Fruit fly (Drosophila melanogaster) whole organism, pupa: ENCODE measurements around the gene Aasdh.

Source experiments
- CG10348 ChIP-seq: fragments of 200-800 bp; sonication (Bioruptor generic); IDR thresholded peaks from 2 replicates; pipeline ENCODE4 v1.3.6; 2022; ENCODE audit warnings: missing biosample characterization, missing genetic modification characterization
- CG12605 ChIP-seq: fragments of 200-800 bp; sonication (Bioruptor generic); IDR thresholded peaks from 2 replicates; pipeline ENCODE4 v1.3.6; 2022; ENCODE audit warnings: missing biosample characterization, missing genetic modification characterization
- CG13204 ChIP-seq: fragments of 200-800 bp; sonication (Bioruptor generic); optimal IDR thresholded peaks from 2 replicates; lab custom pipeline; 2018; ENCODE audit warnings: missing biosample characterization, mild to moderate bottlenecking, missing genetic modification characterization, moderate library complexity
- CG14655 ChIP-seq: fragments of 200-800 bp; sonication (Bioruptor generic); optimal IDR thresholded peaks from 3 replicates; lab custom pipeline; 2017; ENCODE audit warnings: mild to moderate bottlenecking, missing biosample characterization, missing genetic modification reagents, missing genetic modification characterization
- CG15710 ChIP-seq: fragments of 200-800 bp; sonication (Bioruptor generic); optimal IDR thresholded peaks from 2 replicates; lab custom pipeline; 2018; ENCODE audit warnings: missing biosample characterization, mild to moderate bottlenecking, missing genetic modification characterization, moderate library complexity
- CG17806 ChIP-seq: fragments of 200-800 bp; sonication (Bioruptor generic); optimal IDR thresholded peaks from 2 replicates; lab custom pipeline; 2018; ENCODE audit warnings: missing biosample characterization, mild to moderate bottlenecking, missing genetic modification characterization, moderate library complexity
- CG32121 ChIP-seq: fragments of 200-800 bp; sonication (Bioruptor generic); IDR thresholded peaks from 2 replicates; pipeline ENCODE4 v1.3.6; 2022; ENCODE audit warnings: missing biosample characterization, missing genetic modification characterization
- CG34367 ChIP-seq: fragments of 200-800 bp; sonication (Bioruptor generic); optimal IDR thresholded peaks from 2 replicates; lab custom pipeline; 2018; ENCODE audit warnings: missing biosample characterization, mild to moderate bottlenecking, missing genetic modification characterization
- CG4496 ChIP-seq: fragments of 200-800 bp; sonication (Bioruptor generic); IDR thresholded peaks from 3 replicates; pipeline ENCODE4 v1.3.6; 2022; ENCODE audit warnings: missing biosample characterization, missing genetic modification characterization
- CG8159 ChIP-seq: fragments of 200-800 bp; sonication (Bioruptor generic); optimal IDR thresholded peaks from 3 replicates; lab custom pipeline; 2018; ENCODE audit warnings: missing biosample characterization, mild to moderate bottlenecking, missing genetic modification characterization, moderate library complexity
- CG8301 ChIP-seq: fragments of 200-800 bp; sonication (Bioruptor generic); optimal IDR thresholded peaks from 2 replicates; lab custom pipeline; 2018; ENCODE audit warnings: missing biosample characterization, mild to moderate bottlenecking, missing genetic modification characterization
- CG9948 ChIP-seq: fragments of 200-800 bp; sonication (Bioruptor generic); optimal IDR thresholded peaks from 2 replicates; lab custom pipeline; 2018; ENCODE audit warnings: missing biosample characterization, mild to moderate bottlenecking, missing genetic modification characterization, moderate library complexity
- D1 ChIP-seq: fragments of 200-800 bp; sonication (Bioruptor generic); optimal IDR thresholded peaks from 2 replicates; lab custom pipeline; 2018; ENCODE audit warnings: missing biosample characterization, mild to moderate bottlenecking, missing genetic modification characterization, moderate library complexity
- EcR ChIP-seq: fragments of 200-800 bp; sonication (Bioruptor generic); optimal IDR thresholded peaks from 3 replicates; lab custom pipeline; 2019; ENCODE audit warnings: missing biosample characterization, missing genetic modification characterization, mild to moderate bottlenecking, moderate library complexity, missing genetic modification reagents
- Ets98B ChIP-seq: fragments of 200-800 bp; sonication (Bioruptor generic); IDR thresholded peaks from 2 replicates; pipeline ENCODE4 v1.3.6; 2022; ENCODE audit warnings: missing biosample characterization, missing genetic modification characterization
- Pif1A ChIP-seq: fragments of 200-800 bp; sonication (Bioruptor generic); optimal IDR thresholded peaks from 3 replicates; lab custom pipeline; 2016; ENCODE audit warnings: missing biosample characterization, missing genetic modification characterization
- Pif1B ChIP-seq: fragments of 200-800 bp; sonication (Bioruptor generic); optimal IDR thresholded peaks from 3 replicates; lab custom pipeline; 2016; ENCODE audit warnings: missing biosample characterization, missing genetic modification characterization
- Snoo ChIP-seq: fragments of 200-800 bp; sonication (Bioruptor generic); optimal IDR thresholded peaks from 3 replicates; lab custom pipeline; 2017; ENCODE audit warnings: missing biosample characterization, mild to moderate bottlenecking, missing genetic modification characterization, inconsistent platforms
- fd96Ca ChIP-seq: fragments of 200-800 bp; sonication (Bioruptor generic); IDR thresholded peaks from 3 replicates; pipeline ENCODE4 v1.3.6; 2022; ENCODE audit warnings: missing biosample characterization, missing genetic modification characterization
- gl ChIP-seq: fragments of 200-800 bp; sonication (Bioruptor generic); optimal IDR thresholded peaks from 2 replicates; lab custom pipeline; 2018; ENCODE audit warnings: missing biosample characterization, mild to moderate bottlenecking, missing genetic modification characterization
- rn ChIP-seq: fragments of 200-800 bp; sonication (Bioruptor generic); IDR thresholded peaks from 2 replicates; pipeline ENCODE4 v1.3.6; 2022; ENCODE audit warnings: missing biosample characterization, missing genetic modification characterization

Aasdh gene

DNA sequence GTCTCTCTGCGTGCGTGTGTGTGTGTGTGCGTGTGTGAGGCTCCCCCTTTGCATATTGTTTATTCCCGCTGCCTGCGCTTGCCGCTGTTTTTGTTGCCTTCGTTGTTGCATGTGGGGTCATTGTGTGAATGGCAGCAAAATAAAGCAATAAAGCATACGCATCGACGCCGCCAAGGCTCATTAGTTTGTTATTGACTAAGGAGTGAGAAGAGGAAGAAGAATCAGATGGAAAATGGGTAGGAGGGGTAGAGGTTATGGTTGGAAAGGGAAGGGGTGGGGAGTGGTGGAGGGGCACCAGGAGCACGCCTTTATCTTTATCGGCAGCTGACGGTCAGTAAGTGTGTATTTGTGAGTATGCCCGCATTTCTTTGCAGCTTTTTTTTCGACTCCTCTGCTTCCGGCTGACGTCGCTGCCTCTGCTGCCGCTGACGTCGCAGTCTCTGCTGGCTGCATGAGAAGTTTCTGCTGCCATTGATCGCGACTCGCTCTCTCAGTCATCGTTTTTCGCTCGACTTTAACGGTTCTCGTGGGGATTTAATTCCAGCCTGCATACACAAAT, 29.9 kb downstream of the Aasdh start:
- TF ChIP-seq CG4496 (GFP tag; lab: Robert Waterston, UW) = peak; percentile 43; the same call in 1 of the 3 replicates
- peak; percentile 58 for TF ChIP-seq gl
- no peak for TF ChIP-seq CG9948 (tag; lab: Kevin White, UChicago)
- TF ChIP-seq CG13204 (GFP tag; lab: Kevin White, UChicago) = peak; percentile 75
- TF ChIP-seq Snoo (tag; lab: Kevin White, UChicago) = no peak
- TF ChIP-seq CG14655 = peak; percentile 1
- TF ChIP-seq EcR (GFP tag; lab: Kevin White, UChicago) = peak; percentile 94
- peak; percentile 28 for TF ChIP-seq CG15710
- TF ChIP-seq CG12605 (GFP tag; lab: Robert Waterston, UW) = 0 out of 2 replicates have a peak, but pooled peaks have one; percentile 18

DNA sequence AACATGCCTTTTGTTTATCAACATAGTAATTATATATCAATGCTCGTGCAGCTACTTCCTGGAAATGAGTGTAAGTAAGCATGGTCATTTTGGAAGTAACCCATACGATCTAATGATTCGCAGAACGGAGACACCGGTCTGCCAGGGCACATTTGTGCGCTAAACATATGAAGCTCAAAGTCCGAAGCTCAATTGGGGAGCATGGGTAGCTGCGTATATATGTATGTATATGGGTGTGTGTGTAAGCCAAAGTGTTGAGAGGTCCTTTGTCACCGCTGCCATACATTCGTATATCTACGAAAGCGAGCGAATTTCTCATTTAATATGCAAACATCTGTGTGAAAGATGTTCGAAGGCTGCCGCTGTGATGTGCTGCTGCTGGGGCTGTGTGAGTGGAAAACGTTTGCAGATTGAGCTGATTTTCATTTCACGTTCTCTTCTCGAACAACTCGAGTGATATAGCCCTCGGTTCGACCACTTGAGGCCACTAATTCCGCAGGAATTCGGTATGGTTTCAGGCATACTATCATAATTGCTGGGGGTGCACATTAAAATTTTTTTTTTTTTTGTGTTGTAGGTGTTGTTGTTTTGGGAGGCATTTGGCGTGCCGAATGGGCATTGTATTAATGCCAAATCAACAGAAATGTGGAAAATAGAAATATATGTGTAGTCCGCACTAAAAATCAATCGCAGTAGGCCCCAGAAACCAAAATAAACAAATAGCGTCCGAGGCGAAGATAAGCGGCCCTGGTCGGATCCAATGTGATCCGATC, 31.1 kb downstream of the Aasdh start:
- no peak for TF ChIP-seq fd96Ca (GFP tag; lab: Robert Waterston, UW)
- peak; percentile 44 for TF ChIP-seq gl
- no peak for TF ChIP-seq EcR (GFP tag; lab: Kevin White, UChicago)
- TF ChIP-seq Snoo (tag; lab: Kevin White, UChicago) = no peak
- TF ChIP-seq CG13204 (GFP tag; lab: Kevin White, UChicago) = peak; percentile 18
- TF ChIP-seq, all 21 proteins: peak for 2

DNA sequence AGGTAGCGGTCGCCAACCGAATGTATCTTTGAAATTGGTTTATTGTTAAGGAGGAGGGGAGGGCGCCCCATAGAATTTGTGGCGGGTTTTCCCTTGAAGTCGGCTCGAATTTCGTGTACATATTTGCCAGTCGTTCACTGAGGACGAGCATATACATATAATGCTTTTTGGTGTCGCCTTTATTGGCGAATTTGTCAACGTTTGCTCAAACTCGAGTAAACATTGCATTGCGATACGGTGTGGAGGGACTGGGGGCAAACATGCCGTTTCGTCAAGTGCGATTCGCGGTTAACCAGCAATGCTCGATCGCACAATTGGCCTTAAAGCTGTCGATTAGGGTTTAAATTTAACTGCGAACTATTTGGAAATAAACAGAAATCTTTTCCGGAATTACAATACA, 31.8 kb downstream of the Aasdh start:
- TF ChIP-seq Snoo (tag; lab: Kevin White, UChicago) (no peak), CG32121 (no peak), EcR (GFP tag; lab: Kevin White, UChicago) (no peak), CG13204 (GFP tag; lab: Kevin White, UChicago) (no peak), CG4496 (GFP tag; lab: Robert Waterston, UW) (no peak), CG17806 (tag; lab: Kevin White, UChicago) (no peak), CG8301 (no peak), rn (no peak), fd96Ca (GFP tag; lab: Robert Waterston, UW) (no peak), Ets98B (GFP tag; lab: Robert Waterston, UW) (no peak), Pif1B (GFP tag; lab: Kevin White, UChicago) (no peak), CG15710 (no peak), D1 (tag; lab: Kevin White, UChicago) (no peak), CG8159 (tag; lab: Kevin White, UChicago) (no peak), CG9948 (tag; lab: Kevin White, UChicago) (no peak), gl (no peak), CG14655 (no peak)

DNA sequence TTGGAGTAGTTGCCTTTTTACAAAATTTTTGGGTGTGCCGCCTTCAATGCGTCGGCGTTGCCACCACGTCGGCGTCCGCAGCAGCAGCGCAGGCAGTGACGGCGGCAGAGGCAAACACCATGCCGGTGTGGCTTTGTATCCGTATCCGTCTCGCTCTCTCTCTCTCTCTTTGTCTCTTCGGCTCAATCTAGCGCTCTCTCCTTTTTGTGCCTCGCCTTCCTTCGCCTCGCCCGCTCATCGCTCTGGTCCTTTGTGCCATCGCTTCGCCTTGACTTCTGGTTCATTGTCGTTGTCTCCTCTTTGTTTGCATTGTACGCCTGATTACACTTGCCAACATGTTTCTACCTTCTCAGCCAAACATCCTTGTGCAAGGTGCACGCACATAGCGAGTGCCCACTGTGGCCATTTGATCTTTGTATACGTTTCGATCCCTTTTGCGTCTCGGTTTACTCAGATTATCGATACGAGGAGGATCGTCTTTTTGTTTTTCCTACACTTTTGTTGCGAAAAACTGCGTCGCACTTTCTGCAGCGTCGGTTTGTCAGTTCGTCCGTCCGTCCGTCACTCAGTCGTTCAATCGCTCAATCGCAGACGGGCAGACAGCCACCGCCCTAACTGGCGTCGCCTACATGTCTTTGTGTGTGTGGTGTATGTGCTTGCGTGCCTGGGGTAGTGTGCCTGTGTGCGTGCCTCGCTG, 32.9 kb downstream of the Aasdh start:
- TF ChIP-seq CG14655 = peak; percentile 72
- peak; percentile 69 for TF ChIP-seq CG8159 (tag; lab: Kevin White, UChicago)
- peak; percentile 65 for TF ChIP-seq CG9948 (tag; lab: Kevin White, UChicago)
- peak; percentile 60 for TF ChIP-seq CG15710
- TF ChIP-seq Ets98B (GFP tag; lab: Robert Waterston, UW) = peak; percentile 30; the same call in 1 of the 2 replicates
- TF ChIP-seq CG12605 (GFP tag; lab: Robert Waterston, UW) = peak; percentile 35; the same call in 1 of the 2 replicates
- peak; percentile 82 for TF ChIP-seq Pif1A
- peak; percentile 65 for TF ChIP-seq CG4496 (GFP tag; lab: Robert Waterston, UW)
- peak; percentile 65 for TF ChIP-seq CG17806 (tag; lab: Kevin White, UChicago)
- peak; percentile 0 for TF ChIP-seq D1 (tag; lab: Kevin White, UChicago)
- TF ChIP-seq CG32121 = peak; percentile 19; the same call in 1 of the 2 replicates
- no peak for TF ChIP-seq rn
- 0 out of 3 replicates have a peak, but pooled peaks have one; percentile 62 for TF ChIP-seq fd96Ca (GFP tag; lab: Robert Waterston, UW)
- no peak for TF ChIP-seq CG10348 (GFP tag; lab: Robert Waterston, UW)
- TF ChIP-seq Pif1B (GFP tag; lab: Kevin White, UChicago) = peak; percentile 68
- peak; percentile 66 for TF ChIP-seq CG13204 (GFP tag; lab: Kevin White, UChicago)
- peak; percentile 69 for TF ChIP-seq Snoo (tag; lab: Kevin White, UChicago)
- peak; percentile 97 for TF ChIP-seq EcR (GFP tag; lab: Kevin White, UChicago)
- peak; percentile 59 for TF ChIP-seq CG8301
- peak; percentile 61 for TF ChIP-seq gl
- peak; percentile 61 for TF ChIP-seq CG34367 (tag; lab: Kevin White, UChicago)
- TF ChIP-seq, all 21 proteins: peak for 19
